Worm (Caenorhabditis elegans) whole organism, L1 larva: ENCODE results near the gene col-87.

Source experiments
- C04F5.9 ChIP-seq: sonication (generic microtip); optimal IDR thresholded peaks from 2 replicates; lab custom pipeline; 2016; ENCODE audit warnings: missing genetic modification characterization, missing compliant biosample characterization
- C16A3.4 ChIP-seq: fragments of 150-350 bp; optimal IDR thresholded peaks from 2 replicates; lab custom pipeline; 2014; ENCODE audit warnings: missing biosample characterization, missing genetic modification characterization
- C34B4.2 ChIP-seq: sonication (generic microtip); optimal IDR thresholded peaks from 2 replicates; lab custom pipeline; 2017; ENCODE audit warnings: mild to moderate bottlenecking, missing genetic modification characterization, missing compliant biosample characterization
- F16B12.6 ChIP-seq: fragments of 150-350 bp; optimal IDR thresholded peaks from 2 replicates; lab custom pipeline; 2014; ENCODE audit warnings: missing biosample characterization, missing genetic modification characterization
- ama-1 ChIP-seq: fragments of 150-350 bp; optimal IDR thresholded peaks from 2 replicates; lab custom pipeline; 2014
- ceh-63 ChIP-seq: fragments of 200-800 bp; sonication (Bioruptor generic); optimal IDR thresholded peaks from 2 replicates; lab custom pipeline; 2018; ENCODE audit warnings: mild to moderate bottlenecking, missing genetic modification characterization, missing compliant biosample characterization
- ceh-8 ChIP-seq: fragments of 200-800 bp; sonication (Bioruptor generic); optimal IDR thresholded peaks from 2 replicates; lab custom pipeline; 2018; ENCODE audit warnings: mild to moderate bottlenecking, missing genetic modification characterization, moderate library complexity, missing compliant biosample characterization
- ceh-82 ChIP-seq, 3 experiments: fragments of 150-350 bp in 1 of 3; sonication (generic microtip) in 2 of 3; optimal IDR thresholded peaks; 2 replicates each; lab custom pipeline; 2014 to 2017; ENCODE audit warnings: missing biosample characterization in 3 of 3, missing genetic modification characterization in 3 of 3
- ceh-88 ChIP-seq: fragments of 200-800 bp; sonication (Bioruptor generic); IDR thresholded peaks from 2 replicates; pipeline ENCODE4 v1.3.6; 2022; ENCODE audit warnings: missing genetic modification characterization, missing compliant biosample characterization
- dpl-1 ChIP-seq, 3 experiments: fragments of 150-350 bp in 2 of 3; sonication (generic microtip) in 1 of 3; optimal IDR thresholded peaks; 2 replicates each; lab custom pipeline; 2014 to 2017; ENCODE audit warnings: missing biosample characterization in 3 of 3, missing genetic modification characterization in 3 of 3, missing genetic modification reagents in 3 of 3
- dsc-1 ChIP-seq: sonication (generic microtip); optimal IDR thresholded peaks from 2 replicates; lab custom pipeline; 2016; ENCODE audit warnings: mild to moderate bottlenecking, missing genetic modification characterization, missing compliant biosample characterization
- efl-3 ChIP-seq: fragments of 200-800 bp; sonication (Bioruptor generic); optimal IDR thresholded peaks from 2 replicates; lab custom pipeline; 2018; ENCODE audit warnings: mild to moderate bottlenecking, missing genetic modification characterization, missing compliant biosample characterization
- egl-13 ChIP-seq: sonication (generic microtip); optimal IDR thresholded peaks from 2 replicates; lab custom pipeline; 2016; ENCODE audit warnings: missing genotype, missing genetic modification reagents, missing genetic modification characterization, missing compliant biosample characterization
- elt-3 ChIP-seq, 6 experiments: fragments of 150-350 bp in 1 of 6; sonication (generic microtip); optimal IDR thresholded peaks; 2 replicates each; lab custom pipeline; 2017 to 2018; ENCODE audit warnings: missing biosample characterization in 6 of 6, missing genetic modification characterization in 6 of 6, inconsistent platforms in 1 of 6
- ets-5 ChIP-seq: fragments of 200-800 bp; sonication (Bioruptor generic); IDR thresholded peaks from 2 replicates; pipeline ENCODE4 v1.3.6; 2022; ENCODE audit warnings: missing genetic modification characterization, missing compliant biosample characterization
- fkh-10 ChIP-seq: sonication (generic microtip); optimal IDR thresholded peaks from 2 replicates; lab custom pipeline; 2017; ENCODE audit warnings: missing biosample characterization, missing genetic modification reagents, missing genetic modification characterization
- fkh-4 ChIP-seq: sonication (generic microtip); optimal IDR thresholded peaks from 2 replicates; lab custom pipeline; 2016; ENCODE audit warnings: missing compliant biosample characterization, missing genetic modification characterization, borderline replicate concordance
- fkh-8 ChIP-seq: sonication (generic microtip); optimal IDR thresholded peaks from 2 replicates; lab custom pipeline; 2016; ENCODE audit warnings: mild to moderate bottlenecking, missing genetic modification characterization, missing compliant biosample characterization
- fos-1 ChIP-seq: fragments of 150-350 bp; optimal IDR thresholded peaks from 2 replicates; lab custom pipeline; 2014; ENCODE audit warnings: missing biosample characterization, missing genetic modification characterization
- grh-1 ChIP-seq: fragments of 200-800 bp; sonication (Bioruptor generic); IDR thresholded peaks from 2 replicates; pipeline ENCODE4 v1.3.6; 2022; ENCODE audit warnings: missing genetic modification reagents, missing genetic modification characterization, missing compliant biosample characterization
- hlh-17 ChIP-seq: fragments of 200-800 bp; sonication (Bioruptor generic); optimal IDR thresholded peaks from 2 replicates; lab custom pipeline; 2018; ENCODE audit warnings: missing genetic modification characterization, mild to moderate bottlenecking, missing compliant biosample characterization, moderate library complexity, borderline replicate concordance
- irx-1 ChIP-seq: sonication (generic microtip); optimal IDR thresholded peaks from 2 replicates; lab custom pipeline; 2016; ENCODE audit warnings: missing genetic modification characterization, missing compliant biosample characterization
- jun-1 ChIP-seq: fragments of 150-350 bp; optimal IDR thresholded peaks from 2 replicates; lab custom pipeline; 2014; ENCODE audit warnings: missing biosample characterization, missing genetic modification reagents, missing genetic modification characterization
- lin-15B ChIP-seq: fragments of 150-350 bp; sonication (generic microtip); optimal IDR thresholded peaks from 3 replicates; lab custom pipeline; 2014; ENCODE audit warnings: missing biosample characterization, missing genetic modification characterization
- lin-35 ChIP-seq, 2 experiments: fragments of 150-350 bp; optimal IDR thresholded peaks; 2 replicates each; lab custom pipeline; 2014; ENCODE audit warnings: missing biosample characterization in 2 of 2, missing genetic modification characterization in 2 of 2, missing genetic modification reagents in 2 of 2
- lin-39 ChIP-seq: fragments of 150-350 bp; optimal IDR thresholded peaks from 2 replicates; lab custom pipeline; 2014; ENCODE audit warnings: missing biosample characterization, missing genetic modification reagents, missing genetic modification characterization
- lir-3 ChIP-seq: sonication (generic microtip); optimal IDR thresholded peaks from 2 replicates; lab custom pipeline; 2016; ENCODE audit warnings: mild to moderate bottlenecking, missing genetic modification characterization, moderate library complexity, missing compliant biosample characterization; ENCODE audit not compliant: poor library complexity
- lsy-2 ChIP-seq, 2 experiments: fragments of 150-350 bp; optimal IDR thresholded peaks; 2 replicates each; lab custom pipeline; 2014; ENCODE audit warnings: missing biosample characterization in 2 of 2, missing genetic modification characterization in 2 of 2
- mab-9 ChIP-seq: fragments of 200-800 bp; sonication (Bioruptor generic); IDR thresholded peaks from 2 replicates; pipeline ENCODE4 v1.3.6; 2022; ENCODE audit warnings: missing genetic modification reagents, missing genetic modification characterization, missing compliant biosample characterization
- mef-2 ChIP-seq: fragments of 150-350 bp; optimal IDR thresholded peaks from 2 replicates; lab custom pipeline; 2014; ENCODE audit warnings: missing biosample characterization, missing genetic modification characterization
- mep-1 ChIP-seq: fragments of 150-350 bp; optimal IDR thresholded peaks from 2 replicates; lab custom pipeline; 2014; ENCODE audit warnings: missing biosample characterization, missing genetic modification characterization
- nhr-12 ChIP-seq: sonication (generic microtip); optimal IDR thresholded peaks from 2 replicates; lab custom pipeline; 2017; ENCODE audit warnings: missing biosample characterization, missing genetic modification characterization
- nhr-20 ChIP-seq: sonication (generic microtip); optimal IDR thresholded peaks from 2 replicates; lab custom pipeline; 2016; ENCODE audit warnings: mild to moderate bottlenecking, missing genetic modification characterization, missing compliant biosample characterization
- nhr-28 ChIP-seq: fragments of 150-350 bp; optimal IDR thresholded peaks from 2 replicates; lab custom pipeline; 2014; ENCODE audit warnings: missing biosample characterization, missing genetic modification characterization
- nhr-76 ChIP-seq: sonication (generic microtip); optimal IDR thresholded peaks from 2 replicates; lab custom pipeline; 2017; ENCODE audit warnings: missing biosample characterization, missing genetic modification characterization
- nhr-77 ChIP-seq: fragments of 150-350 bp; optimal IDR thresholded peaks from 2 replicates; lab custom pipeline; 2014; ENCODE audit warnings: missing biosample characterization, missing genetic modification characterization
- nhr-84 ChIP-seq: sonication (generic microtip); optimal IDR thresholded peaks from 2 replicates; lab custom pipeline; 2017; ENCODE audit warnings: missing biosample characterization, missing genetic modification characterization
- nhr-85 ChIP-seq: sonication (generic microtip); peaks from one replicate; lab custom pipeline; 2016; ENCODE audit warnings: missing genetic modification characterization, inconsistent platforms, missing compliant biosample characterization
- pax-3 ChIP-seq: fragments of 200-800 bp; sonication (Bioruptor generic); optimal IDR thresholded peaks from 2 replicates; lab custom pipeline; 2018; ENCODE audit warnings: mild to moderate bottlenecking, missing genetic modification characterization, moderate library complexity, missing compliant biosample characterization
- pqm-1 ChIP-seq: sonication (generic microtip); optimal IDR thresholded peaks from 3 replicates; lab custom pipeline; 2017; ENCODE audit warnings: missing biosample characterization, missing genetic modification characterization
- rnt-1 ChIP-seq: sonication (generic microtip); optimal IDR thresholded peaks from 2 replicates; lab custom pipeline; 2016; ENCODE audit warnings: mild to moderate bottlenecking, missing genetic modification characterization, moderate library complexity, missing compliant biosample characterization
- skn-1 ChIP-seq: fragments of 150-350 bp; optimal IDR thresholded peaks from 2 replicates; lab custom pipeline; 2014; ENCODE audit warnings: missing biosample characterization, missing genetic modification characterization
- snu-23 ChIP-seq: sonication (generic microtip); optimal IDR thresholded peaks from 2 replicates; lab custom pipeline; 2016; ENCODE audit warnings: missing genetic modification characterization, missing compliant biosample characterization
- sox-4 ChIP-seq: sonication (generic microtip); optimal IDR thresholded peaks from 2 replicates; lab custom pipeline; 2016; ENCODE audit warnings: missing genetic modification characterization, missing compliant biosample characterization
- sptf-1 ChIP-seq: fragments of 150-350 bp; optimal IDR thresholded peaks from 2 replicates; lab custom pipeline; 2014; ENCODE audit warnings: missing biosample characterization, missing genetic modification characterization
- sup-37 ChIP-seq: fragments of 200-800 bp; sonication (Bioruptor generic); optimal IDR thresholded peaks from 2 replicates; lab custom pipeline; 2018; ENCODE audit warnings: mild to moderate bottlenecking, missing genetic modification characterization, missing compliant biosample characterization
- swsn-7 ChIP-seq: sonication (generic microtip); optimal IDR thresholded peaks from 2 replicates; lab custom pipeline; 2016; ENCODE audit warnings: missing genetic modification characterization, missing compliant biosample characterization
- tbx-2 ChIP-seq: sonication (generic microtip); optimal IDR thresholded peaks from 2 replicates; lab custom pipeline; 2016; ENCODE audit warnings: missing genetic modification characterization, missing compliant biosample characterization
- tlp-1 ChIP-seq: fragments of 150-350 bp; optimal IDR thresholded peaks from 2 replicates; lab custom pipeline; 2014; ENCODE audit warnings: missing biosample characterization, missing genetic modification characterization
- unc-130 ChIP-seq: fragments of 150-350 bp; optimal IDR thresholded peaks from 2 replicates; lab custom pipeline; 2017; ENCODE audit warnings: missing biosample characterization, missing genetic modification characterization, inconsistent platforms
- unc-30 ChIP-seq: sonication (generic microtip); optimal IDR thresholded peaks from 2 replicates; lab custom pipeline; 2017; ENCODE audit warnings: missing biosample characterization, missing genetic modification characterization
- unc-86 ChIP-seq: sonication (generic microtip); optimal IDR thresholded peaks from 2 replicates; lab custom pipeline; 2016; ENCODE audit warnings: missing genetic modification characterization, missing compliant biosample characterization
- unc-98 ChIP-seq: fragments of 200-800 bp; sonication (Bioruptor generic); IDR thresholded peaks from 2 replicates; pipeline ENCODE4 v1.3.6; 2022; ENCODE audit warnings: missing genetic modification characterization, missing compliant biosample characterization
- vab-15 ChIP-seq: sonication (generic microtip); optimal IDR thresholded peaks from 2 replicates; lab custom pipeline; 2017; ENCODE audit warnings: missing genotype, mild to moderate bottlenecking, missing genetic modification characterization, missing compliant biosample characterization

The col-87 gene

ce11 chrII:14059767-14060166 is 34.7 kb downstream of the col-87 start, which contains the start of gene rpb-11 (continued):
- peak; percentile 98 for TF ChIP-seq lin-39 (tag; lab: Kevin White, UChicago)
- peak; percentile 90 for TF ChIP-seq lin-15B
- TF ChIP-seq unc-98, result peak; percentile 58; the same call in 1 of the 2 replicates
- TF ChIP-seq grh-1 (GFP tag; lab: Robert Waterston, UW), result peak; percentile 94
- no peak for TF ChIP-seq nhr-28 (tag; lab: Kevin White, UChicago)
- no peak for TF ChIP-seq sptf-1 (tag; lab: Kevin White, UChicago)
- peak; percentile 92 for TF ChIP-seq ceh-8 (GFP tag; lab: Kevin White, UChicago)
- TF ChIP-seq ets-5, result no peak
- peak; percentile 74 for TF ChIP-seq lir-3 (tag; lab: Kevin White, UChicago)
- TF ChIP-seq fos-1 (tag; lab: Kevin White, UChicago), result peak; percentile 82
- peak; percentile 90 for TF ChIP-seq jun-1
- peak; percentile 69 for TF ChIP-seq C34B4.2 (tag; lab: Kevin White, UChicago)
- TF ChIP-seq snu-23 (GFP tag; lab: Kevin White, UChicago), result peak; percentile 97
- no peak for TF ChIP-seq nhr-12
- no peak for TF ChIP-seq vab-15 (tag; lab: Kevin White, UChicago)
- peak; percentile 85 for TF ChIP-seq C04F5.9 (tag; lab: Kevin White, UChicago)
- TF ChIP-seq rnt-1 (tag; lab: Kevin White, UChicago), result peak; percentile 97
- TF ChIP-seq ceh-88 (GFP tag; lab: Robert Waterston, UW), result peak; percentile 79
- TF ChIP-seq skn-1 (tag; lab: Kevin White, UChicago), result peak; percentile 90
- TF ChIP-seq sox-4 (tag; lab: Kevin White, UChicago), result peak; percentile 81
- peak; percentile 73 for TF ChIP-seq mef-2 (tag; lab: Kevin White, UChicago)
- peak; percentile 91 for TF ChIP-seq sup-37 (GFP tag; lab: Kevin White, UChicago)
- peak; percentile 97 for TF ChIP-seq tbx-2
- peak; percentile 89 for TF ChIP-seq pax-3 (tag; lab: Kevin White, UChicago)
- TF ChIP-seq unc-86 (tag; lab: Kevin White, UChicago), result peak; percentile 94
- TF ChIP-seq mep-1 (tag; lab: Kevin White, UChicago), result peak; percentile 99
- TF ChIP-seq unc-30, result peak; percentile 59
- TF ChIP-seq egl-13 (tag; lab: Kevin White, UChicago), result peak; percentile 89
- peak; percentile 88 for TF ChIP-seq irx-1 (tag; lab: Kevin White, UChicago)
- peak in 4 of 6 experiments; percentile 52 to 93 (median 80) for TF ChIP-seq elt-3 (tag; optimal IDR thresholded peaks at IDR 0.05; lab: Kevin White, UChicago)
- no peak for TF ChIP-seq ceh-63
- peak; percentile 82 for TF ChIP-seq ama-1 (lab: Kevin White, UChicago)
- TF ChIP-seq lin-35 (GFP tag; optimal IDR thresholded peaks at IDR 0.05; lab: Kevin White, UChicago), result peak; percentile 99 to 100
- TF ChIP-seq F16B12.6 (tag; lab: Kevin White, UChicago), result peak; percentile 71
- peak; percentile 98 for TF ChIP-seq C16A3.4 (tag; lab: Kevin White, UChicago)
- peak; percentile 95 for TF ChIP-seq swsn-7 (tag; lab: Kevin White, UChicago)
- TF ChIP-seq nhr-77 (tag; lab: Kevin White, UChicago), result peak; percentile 97
- TF ChIP-seq dpl-1 (GFP tag; optimal IDR thresholded peaks at IDR 0.05; lab: Kevin White, UChicago), result peak; percentile 99
- peak; percentile 96 for TF ChIP-seq nhr-20 (tag; lab: Kevin White, UChicago)
- TF ChIP-seq efl-3 (GFP tag; lab: Kevin White, UChicago), result peak; percentile 67
- TF ChIP-seq unc-130 (tag; lab: Kevin White, UChicago), result peak; percentile 96
- peak; percentile 96 for TF ChIP-seq ceh-82 (tag; optimal IDR thresholded peaks at IDR 0.05; lab: Kevin White, UChicago)
- no peak for TF ChIP-seq nhr-84 (tag; lab: Kevin White, UChicago)
- TF ChIP-seq tlp-1, result no peak
- peak; percentile 57 for TF ChIP-seq fkh-4
- TF ChIP-seq lsy-2 (tag; optimal IDR thresholded peaks at IDR 0.05; lab: Kevin White, UChicago), result peak; percentile 95 to 96
- no peak for TF ChIP-seq hlh-17 (GFP tag; lab: Kevin White, UChicago)
- TF ChIP-seq pqm-1 (tag; lab: Kevin White, UChicago), result no peak
- peak; percentile 93 for TF ChIP-seq fkh-8 (tag; lab: Kevin White, UChicago)
- TF ChIP-seq fkh-10 (GFP tag; lab: Kevin White, UChicago), result peak; percentile 64
- peak; percentile 96 for TF ChIP-seq dsc-1 (tag; lab: Kevin White, UChicago)
- no peak for TF ChIP-seq nhr-76 (tag; lab: Kevin White, UChicago)
- TF ChIP-seq nhr-85 (tag; lab: Kevin White, UChicago), result peak; percentile 96
- TF ChIP-seq mab-9 (GFP tag; lab: Robert Waterston, UW), result peak; percentile 81
